Fruit fly (Drosophila melanogaster): ENCODE measurements around the gene Wnt10.
A peak's percentile ranks its signal among the peaks of the same experiment; 100 is the strongest.

Gene Wnt10

dm6 chr2L:7396962-7397361, 33.8 kb downstream of the Wnt10 start (continued):
- TF ChIP-seq tx (GFP tag; optimal IDR thresholded peaks at IDR 0.05) (no peak), CG11560 (tag; IDR thresholded peaks at IDR 0.05) (no peak), Bteb2 (GFP tag; optimal IDR thresholded peaks at IDR 0.05) (no peak), chm (GFP tag; IDR thresholded peaks at IDR 0.05) (peak; percentile 56; the same call in 1 of the 2 replicates), stwl (tag; optimal IDR thresholded peaks at IDR 0.05) (no peak), CG13775 (GFP tag; optimal IDR thresholded peaks at IDR 0.05) (peak; percentile 35), CG6854 (GFP tag; optimal IDR thresholded peaks at IDR 0.05) (peak; percentile 29), CG17802 (tag; optimal IDR thresholded peaks at IDR 0.05) (peak; percentile 26), sc (optimal IDR thresholded peaks at IDR 0.05) (no peak), sc (GFP tag; optimal IDR thresholded peaks at IDR 0.05) (peak; percentile 6), CG9437 (GFP tag; optimal IDR thresholded peaks at IDR 0.05) (peak; percentile 56), CG2712 (tag; optimal IDR thresholded peaks at IDR 0.05) (peak; percentile 74), CG6689 (GFP tag; IDR thresholded peaks at IDR 0.05) (peak; percentile 73), CG7987 (GFP tag; optimal IDR thresholded peaks at IDR 0.05) (peak; percentile 35), zfh1 (GFP tag; IDR thresholded peaks at IDR 0.05) (peak; percentile 57; the same call in 1 of the 3 replicates), sima (GFP tag; optimal IDR thresholded peaks at IDR 0.05) (no peak), fd96Cb (tag; optimal IDR thresholded peaks at IDR 0.05) (peak; percentile 62), slp2 (GFP tag; optimal IDR thresholded peaks at IDR 0.05) (peak; percentile 19), CG11695 (GFP tag; IDR thresholded peaks at IDR 0.05) (peak; percentile 81), CG7786 (GFP tag; optimal IDR thresholded peaks at IDR 0.05) (peak; percentile 3), rib (GFP tag; IDR thresholded peaks at IDR 0.05) (0 out of 2 replicates have a peak, but pooled peaks have one; percentile 30), CG14050 (GFP tag; IDR thresholded peaks at IDR 0.05) (peak; percentile 60; the same call in 2 of the 3 replicates), CG12299 (tag; optimal IDR thresholded peaks at IDR 0.05) (peak; percentile 26), Gug (GFP tag; IDR thresholded peaks at IDR 0.05) (peak; percentile 78), CG14014 (GFP tag; IDR thresholded peaks at IDR 0.05) (peak; percentile 74), CG2202 (tag; optimal IDR thresholded peaks at IDR 0.05) (peak; percentile 16), gcm (GFP tag; optimal IDR thresholded peaks at IDR 0.05) (peak; percentile 19), Doc2 (GFP tag; IDR thresholded peaks at IDR 0.05) (peak; percentile 66; the same call in 1 of the 2 replicates), Mrtf (GFP tag; IDR thresholded peaks at IDR 0.05) (peak; percentile 47; the same call in 1 of the 3 replicates), Hey (tag; optimal IDR thresholded peaks at IDR 0.05) (no peak), NfI (GFP tag; optimal IDR thresholded peaks at IDR 0.05) (peak; percentile 46), CG15011 (GFP tag; optimal IDR thresholded peaks at IDR 0.05) (peak; percentile 18), CG15514 (GFP tag; optimal IDR thresholded peaks at IDR 0.05) (peak; percentile 46), CG2875 (GFP tag; optimal IDR thresholded peaks at IDR 0.05) (peak; percentile 42), fd3F (GFP tag; optimal IDR thresholded peaks at IDR 0.05) (peak; percentile 44), CG13296 (GFP tag; optimal IDR thresholded peaks at IDR 0.05) (peak; percentile 59), en (GFP tag; optimal IDR thresholded peaks at IDR 0.05) (peak; percentile 29), Dek (tag; optimal IDR thresholded peaks at IDR 0.05) (peak; percentile 49), toy (GFP tag; IDR thresholded peaks at IDR 0.05) (0 out of 2 replicates have a peak, but pooled peaks have one; percentile 45), CG6272 (GFP tag; IDR thresholded peaks at IDR 0.05) (peak; percentile 54; the same call in 1 of the 2 replicates), tio (GFP tag; optimal IDR thresholded peaks at IDR 0.05) (peak; percentile 51), CG4617 (GFP tag; optimal IDR thresholded peaks at IDR 0.05; ENCODE audit: borderline replicate concordance) (no peak), PHDP (tag; optimal IDR thresholded peaks at IDR 0.05) (peak; percentile 72), ftz-f1 (GFP tag; optimal IDR thresholded peaks at IDR 0.05) (no peak), Opbp (GFP tag; IDR thresholded peaks at IDR 0.05; ENCODE audit: partially characterized antibody) (no peak), ken (GFP tag; IDR thresholded peaks at IDR 0.05) (peak; percentile 57; the same call in 1 of the 3 replicates), gsb (GFP tag; IDR thresholded peaks at IDR 0.05) (peak; percentile 82), hkb (optimal IDR thresholded peaks at IDR 0.05) (no peak), hkb (GFP tag; IDR thresholded peaks at IDR 0.05) (peak; percentile 81), CG7271 (tag; optimal IDR thresholded peaks at IDR 0.05) (no peak), Aef1 (GFP tag; IDR thresholded peaks at IDR 0.05) (peak; percentile 57; the same call in 2 of the 3 replicates), br (optimal IDR thresholded peaks at IDR 0.05) (no peak)
